Worm (Caenorhabditis elegans) whole organism, early embryonic: ENCODE data around the gene pkg-2.
A peak's percentile ranks its signal among the peaks of the same experiment; 100 is the strongest.

Experiments
- B0310.2 ChIP-seq: sonication (generic microtip); optimal IDR thresholded peaks from 2 replicates; lab custom pipeline; 2016; ENCODE audit warnings: mild to moderate bottlenecking, missing genetic modification characterization, missing compliant biosample characterization
- F13C5.2 ChIP-seq: sonication (generic microtip); optimal IDR thresholded peaks from 2 replicates; lab custom pipeline; 2017; ENCODE audit warnings: mild to moderate bottlenecking, missing genetic modification characterization, inconsistent platforms, missing compliant biosample characterization
- aly-1 ChIP-seq: sonication (generic microtip); optimal IDR thresholded peaks from 2 replicates; lab custom pipeline; 2016; ENCODE audit warnings: missing genetic modification characterization, missing compliant biosample characterization
- ama-1 ChIP-seq: fragments of 150-350 bp; optimal IDR thresholded peaks from 2 replicates; lab custom pipeline; 2014
- ceh-13 ChIP-seq: fragments of 200-800 bp; sonication (Bioruptor generic); optimal IDR thresholded peaks from 2 replicates; lab custom pipeline; 2018; ENCODE audit warnings: mild to moderate bottlenecking, missing genetic modification characterization, missing compliant biosample characterization
- ceh-36 ChIP-seq: sonication (generic microtip); optimal IDR thresholded peaks from 2 replicates; lab custom pipeline; 2016; ENCODE audit warnings: missing genetic modification characterization, inconsistent platforms, missing compliant biosample characterization
- ets-7 ChIP-seq: sonication (generic microtip); optimal IDR thresholded peaks from 2 replicates; lab custom pipeline; 2016; ENCODE audit warnings: missing genotype, missing genetic modification characterization, missing compliant biosample characterization
- flt-1 ChIP-seq: fragments of 200-800 bp; sonication (Bioruptor generic); IDR thresholded peaks from 2 replicates; pipeline ENCODE4 v1.3.6; 2022; ENCODE audit warnings: missing genetic modification characterization, missing compliant biosample characterization
- hmbx-1 ChIP-seq: sonication (generic microtip); optimal IDR thresholded peaks from 2 replicates; lab custom pipeline; 2016; ENCODE audit warnings: mild to moderate bottlenecking, missing genetic modification characterization, missing compliant biosample characterization
- hmg-4 ChIP-seq: fragments of 200-800 bp; sonication (Bioruptor generic); optimal IDR thresholded peaks from 2 replicates; lab custom pipeline; 2018; ENCODE audit warnings: mild to moderate bottlenecking, missing genetic modification characterization, missing compliant biosample characterization
- hnd-1 ChIP-seq: sonication (generic microtip); optimal IDR thresholded peaks from 2 replicates; lab custom pipeline; 2016; ENCODE audit warnings: missing genetic modification characterization, missing compliant biosample characterization
- pes-1 ChIP-seq: fragments of 200-800 bp; sonication (Bioruptor generic); IDR thresholded peaks from 2 replicates; pipeline ENCODE4 v1.3.6; 2022; ENCODE audit warnings: missing genetic modification reagents, missing genetic modification characterization, missing compliant biosample characterization
- scrt-1 ChIP-seq: fragments of 200-800 bp; sonication (Bioruptor generic); IDR thresholded peaks from 2 replicates; pipeline ENCODE4 v1.3.6; 2022; ENCODE audit warnings: missing genetic modification characterization, missing compliant biosample characterization
- sea-1 ChIP-seq: fragments of 200-800 bp; sonication (Bioruptor generic); conservative IDR thresholded peaks from 2 replicates; pipeline ENCODE4 v1.3.6; 2022; ENCODE audit warnings: missing genetic modification characterization, missing compliant biosample characterization
- tbx-11 ChIP-seq: fragments of 200-800 bp; sonication (Bioruptor generic); IDR thresholded peaks from 2 replicates; pipeline ENCODE4 v1.3.6; 2022; ENCODE audit warnings: missing genetic modification characterization, missing compliant biosample characterization
- tbx-37 ChIP-seq: fragments of 200-800 bp; sonication (Bioruptor generic); conservative IDR thresholded peaks from 2 replicates; pipeline ENCODE4 v1.3.6; 2022; ENCODE audit warnings: missing genetic modification reagents, missing genetic modification characterization, missing compliant biosample characterization
- tra-4 ChIP-seq: sonication (generic microtip); optimal IDR thresholded peaks from 2 replicates; lab custom pipeline; 2017; ENCODE audit warnings: missing genetic modification characterization, missing compliant biosample characterization

Gene pkg-2

ce11 chrIV:8481308-8481707, 39.4 kb upstream of the pkg-2 start, which contains the start of gene spp-8:
TSS of gene spp-8 (plus strand) at chrIV:8481664.
- TF ChIP-seq hnd-1 (tag; lab: Kevin White, UChicago): no peak
- no peak for TF ChIP-seq flt-1 (GFP tag; lab: Robert Waterston, UW)
- TF ChIP-seq sea-1 (GFP tag; lab: Robert Waterston, UW): no peak
- TF ChIP-seq tbx-11 (GFP tag; lab: Robert Waterston, UW): no peak
- TF ChIP-seq ama-1 (lab: Kevin White, UChicago): no peak
- TF ChIP-seq hmbx-1 (tag; lab: Kevin White, UChicago): no peak
- no peak for TF ChIP-seq scrt-1 (GFP tag; lab: Robert Waterston, UW)
- no peak for TF ChIP-seq pes-1 (GFP tag; lab: Robert Waterston, UW)
- TF ChIP-seq ceh-13 (GFP tag; lab: Kevin White, UChicago): no peak
- no peak for TF ChIP-seq ceh-36 (tag; lab: Kevin White, UChicago)
- TF ChIP-seq aly-1: no peak
- TF ChIP-seq B0310.2: no peak
- TF ChIP-seq tra-4 (tag; lab: Kevin White, UChicago): no peak
- no peak for TF ChIP-seq hmg-4 (GFP tag; lab: Kevin White, UChicago)

- TF ChIP-seq tbx-37: no peak
- no peak for TF ChIP-seq ama-1 (lab: Kevin White, UChicago)
- TF ChIP-seq scrt-1 (GFP tag; lab: Robert Waterston, UW): no peak
- no peak for TF ChIP-seq flt-1 (GFP tag; lab: Robert Waterston, UW)
- no peak for TF ChIP-seq ets-7 (tag; lab: Kevin White, UChicago)
- TF ChIP-seq hnd-1 (tag; lab: Kevin White, UChicago): no peak
- TF ChIP-seq pes-1 (GFP tag; lab: Robert Waterston, UW): no peak
These were observed 33.5 kb upstream of the pkg-2 start, which contains the start of gene srlf-3 for ce11 chrIV:8487183-8487582. TSS of gene srlf-3 (plus strand) at chrIV:8487483.

ce11 chrIV:8488043-8488442, 32.7 kb upstream of the pkg-2 start:
- TF ChIP-seq tbx-37 (no peak), pes-1 (GFP tag; lab: Robert Waterston, UW) (no peak)

ce11 chrIV:8489915-8490314, 30.8 kb upstream of the pkg-2 start, which contains the start of gene srlf-2:
TSS of gene srlf-2 (plus strand) at chrIV:8490215.
- TF ChIP-seq hnd-1 (tag; lab: Kevin White, UChicago) (no peak), pes-1 (GFP tag; lab: Robert Waterston, UW) (no peak), ceh-36 (tag; lab: Kevin White, UChicago) (no peak), ceh-13 (GFP tag; lab: Kevin White, UChicago) (no peak), flt-1 (GFP tag; lab: Robert Waterston, UW) (no peak)

ce11 chrIV:8492242-8492641, 28.5 kb upstream of the pkg-2 start, which contains the start of gene sru-7:
TSS of gene sru-7 (plus strand) at chrIV:8492542.
- TF ChIP-seq flt-1 (GFP tag; lab: Robert Waterston, UW) (no peak), hnd-1 (tag; lab: Kevin White, UChicago) (no peak)

- no peak for TF ChIP-seq ceh-13 (GFP tag; lab: Kevin White, UChicago)
- TF ChIP-seq flt-1 (GFP tag; lab: Robert Waterston, UW): no peak
- no peak for TF ChIP-seq tbx-37
- no peak for TF ChIP-seq B0310.2
- no peak for TF ChIP-seq F13C5.2 (tag; lab: Kevin White, UChicago)
- TF ChIP-seq ceh-36 (tag; lab: Kevin White, UChicago): no peak
- TF ChIP-seq pes-1 (GFP tag; lab: Robert Waterston, UW): no peak
- TF ChIP-seq hmg-4 (GFP tag; lab: Kevin White, UChicago): no peak
- no peak for TF ChIP-seq sea-1 (GFP tag; lab: Robert Waterston, UW)
- no peak for TF ChIP-seq tbx-11 (GFP tag; lab: Robert Waterston, UW)
- TF ChIP-seq hmbx-1 (tag; lab: Kevin White, UChicago): no peak
- no peak for TF ChIP-seq tra-4 (tag; lab: Kevin White, UChicago)
- no peak for TF ChIP-seq aly-1
- TF ChIP-seq ama-1 (lab: Kevin White, UChicago): no peak
- no peak for TF ChIP-seq ets-7 (tag; lab: Kevin White, UChicago)
- no peak for TF ChIP-seq scrt-1 (GFP tag; lab: Robert Waterston, UW)
- no peak for TF ChIP-seq hnd-1 (tag; lab: Kevin White, UChicago)
These were observed 24.4 kb upstream of the pkg-2 start, which contains the start of gene C28C12.12 for ce11 chrIV:8496263-8496662. TSS of gene C28C12.12 (minus strand) at chrIV:8496363.

ce11 chrIV:8498773-8499360, 21.8 kb upstream of the pkg-2 start, which contains the start of the genes acdh-13 and mesp-1:
TSS of gene acdh-13 (minus strand) at chrIV:8498823.
TSS of gene mesp-1 (plus strand) at chrIV:8499310.
- TF ChIP-seq tbx-11 (GFP tag; lab: Robert Waterston, UW) (no peak), tbx-37 (peak; percentile 54; the same call in 1 of the 2 replicates)

- TF ChIP-seq ceh-36 (tag; lab: Kevin White, UChicago) (no peak), hmg-4 (GFP tag; lab: Kevin White, UChicago) (no peak), scrt-1 (GFP tag; lab: Robert Waterston, UW) (no peak), sea-1 (GFP tag; lab: Robert Waterston, UW) (no peak), tra-4 (tag; lab: Kevin White, UChicago) (no peak), F13C5.2 (tag; lab: Kevin White, UChicago) (no peak), ama-1 (lab: Kevin White, UChicago) (no peak), ceh-13 (GFP tag; lab: Kevin White, UChicago) (no peak), tbx-11 (GFP tag; lab: Robert Waterston, UW) (no peak), tbx-37 (no peak), flt-1 (GFP tag; lab: Robert Waterston, UW) (no peak), ets-7 (tag; lab: Kevin White, UChicago) (no peak), B0310.2 (no peak), aly-1 (no peak), pes-1 (GFP tag; lab: Robert Waterston, UW) (no peak), hnd-1 (tag; lab: Kevin White, UChicago) (no peak), hmbx-1 (tag; lab: Kevin White, UChicago) (no peak)
These were observed 20.7 kb upstream of the pkg-2 start for ce11 chrIV:8499956-8500355.
